Worm (Caenorhabditis elegans): Measurements from ENCODE around the gene tag-343.

DNA sequence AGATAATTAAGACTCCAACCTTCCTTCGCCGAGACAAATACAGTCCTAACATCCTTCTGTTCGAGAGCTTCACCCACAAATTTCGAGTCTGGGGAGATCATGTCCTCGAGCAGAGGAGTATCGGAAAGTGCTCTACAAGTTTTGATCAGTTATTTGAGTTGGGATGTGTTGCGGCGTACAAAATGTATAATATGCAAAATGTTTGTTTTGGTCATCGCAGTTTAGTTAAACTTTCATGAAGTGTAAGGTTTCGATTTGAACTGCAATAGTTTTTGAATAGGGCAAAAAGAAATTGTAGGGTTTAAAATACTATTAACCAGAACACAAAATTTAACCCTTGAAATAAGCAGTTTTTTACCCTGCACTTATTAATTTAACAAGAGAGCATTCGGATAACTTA lies at the start of gene tag-343:
- TF ChIP-seq flt-1 (GFP tag; IDR thresholded peaks at IDR 0.05) (no peak), ztf-23 (GFP tag; IDR thresholded peaks at IDR 0.05) (no peak), ztf-29 (GFP tag; IDR thresholded peaks at IDR 0.05) (no peak), klf-2 (GFP tag; conservative IDR thresholded peaks at IDR 0.05) (no peak), cog-1 (tag; optimal IDR thresholded peaks at IDR 0.05) (no peak), ref-1 (GFP tag; conservative IDR thresholded peaks at IDR 0.05) (no peak)
